Worm (Caenorhabditis elegans) whole organism, L1 larva: ENCODE data around the gene srxa-6.

Source experiments
- C16A3.4 ChIP-seq: fragments of 150-350 bp; optimal IDR thresholded peaks from 2 replicates; lab custom pipeline; 2014; ENCODE audit warnings: missing biosample characterization, missing genetic modification characterization
- F16B12.6 ChIP-seq: fragments of 150-350 bp; optimal IDR thresholded peaks from 2 replicates; lab custom pipeline; 2014; ENCODE audit warnings: missing biosample characterization, missing genetic modification characterization
- alr-1 ChIP-seq: fragments of 200-800 bp; sonication (Bioruptor generic); optimal IDR thresholded peaks from 2 replicates; lab custom pipeline; 2018; ENCODE audit warnings: borderline replicate concordance, mild to moderate bottlenecking, missing genetic modification characterization, missing compliant biosample characterization
- ceh-63 ChIP-seq: fragments of 200-800 bp; sonication (Bioruptor generic); optimal IDR thresholded peaks from 2 replicates; lab custom pipeline; 2018; ENCODE audit warnings: mild to moderate bottlenecking, missing genetic modification characterization, missing compliant biosample characterization
- ceh-90 ChIP-seq: sonication (generic microtip); optimal IDR thresholded peaks from 2 replicates; lab custom pipeline; 2016; ENCODE audit warnings: missing genetic modification characterization, missing compliant biosample characterization
- ces-1 ChIP-seq: fragments of 150-350 bp; optimal IDR thresholded peaks from 2 replicates; lab custom pipeline; 2014; ENCODE audit warnings: missing biosample characterization, missing genetic modification reagents, missing genetic modification characterization
- dsc-1 ChIP-seq: sonication (generic microtip); optimal IDR thresholded peaks from 2 replicates; lab custom pipeline; 2016; ENCODE audit warnings: mild to moderate bottlenecking, missing genetic modification characterization, missing compliant biosample characterization
- efl-1 ChIP-seq, 4 experiments: fragments of 150-350 bp; optimal IDR thresholded peaks in 3 of 4; peaks in 1 of 4; 1 replicate in 1 of 4; 2 replicates in 3 of 4; lab custom pipeline; 2014; ENCODE audit warnings: missing biosample characterization in 2 of 4, missing genetic modification characterization in 2 of 4, missing genetic modification reagents in 2 of 4
- egl-13 ChIP-seq: sonication (generic microtip); optimal IDR thresholded peaks from 2 replicates; lab custom pipeline; 2016; ENCODE audit warnings: missing genotype, missing genetic modification reagents, missing genetic modification characterization, missing compliant biosample characterization
- egl-27 ChIP-seq, 2 experiments: fragments of 150-350 bp in 1 of 2; sonication (generic microtip); optimal IDR thresholded peaks; 3 replicates each; lab custom pipeline; 2017 to 2018; ENCODE audit warnings: missing biosample characterization in 2 of 2, missing genetic modification characterization in 2 of 2, missing genetic modification reagents in 2 of 2
- elt-2 ChIP-seq: sonication (generic microtip); optimal IDR thresholded peaks from 2 replicates; lab custom pipeline; 2016; ENCODE audit warnings: missing genetic modification characterization, mild to moderate bottlenecking, inconsistent platforms, missing compliant biosample characterization, missing genetic modification reagents
- fkh-10 ChIP-seq: sonication (generic microtip); optimal IDR thresholded peaks from 2 replicates; lab custom pipeline; 2017; ENCODE audit warnings: missing biosample characterization, missing genetic modification reagents, missing genetic modification characterization
- fkh-8 ChIP-seq: sonication (generic microtip); optimal IDR thresholded peaks from 2 replicates; lab custom pipeline; 2016; ENCODE audit warnings: mild to moderate bottlenecking, missing genetic modification characterization, missing compliant biosample characterization
- grh-1 ChIP-seq: fragments of 200-800 bp; sonication (Bioruptor generic); IDR thresholded peaks from 2 replicates; pipeline ENCODE4 v1.3.6; 2022; ENCODE audit warnings: missing genetic modification reagents, missing genetic modification characterization, missing compliant biosample characterization
- hlh-4 ChIP-seq: sonication (generic microtip); optimal IDR thresholded peaks from 2 replicates; lab custom pipeline; 2016; ENCODE audit warnings: mild to moderate bottlenecking, missing genetic modification characterization, missing compliant biosample characterization
- lin-14 ChIP-seq: fragments of 200-800 bp; sonication (Bioruptor generic); optimal IDR thresholded peaks from 2 replicates; lab custom pipeline; 2018; ENCODE audit warnings: mild to moderate bottlenecking, missing genetic modification characterization, moderate library complexity, missing compliant biosample characterization
- lin-35 ChIP-seq, 2 experiments: fragments of 150-350 bp; optimal IDR thresholded peaks; 2 replicates each; lab custom pipeline; 2014; ENCODE audit warnings: missing biosample characterization in 2 of 2, missing genetic modification characterization in 2 of 2, missing genetic modification reagents in 2 of 2
- lir-3 ChIP-seq: sonication (generic microtip); optimal IDR thresholded peaks from 2 replicates; lab custom pipeline; 2016; ENCODE audit warnings: mild to moderate bottlenecking, missing genetic modification characterization, moderate library complexity, missing compliant biosample characterization; ENCODE audit not compliant: poor library complexity
- lsy-2 ChIP-seq, 2 experiments: fragments of 150-350 bp; optimal IDR thresholded peaks; 2 replicates each; lab custom pipeline; 2014; ENCODE audit warnings: missing biosample characterization in 2 of 2, missing genetic modification characterization in 2 of 2
- mdl-1 ChIP-seq, 2 experiments: fragments of 150-350 bp; optimal IDR thresholded peaks; 2 replicates each; lab custom pipeline; 2014 to 2017; ENCODE audit warnings: missing biosample characterization in 2 of 2, missing genetic modification characterization in 2 of 2, inconsistent platforms in 1 of 2
- mef-2 ChIP-seq: fragments of 150-350 bp; optimal IDR thresholded peaks from 2 replicates; lab custom pipeline; 2014; ENCODE audit warnings: missing biosample characterization, missing genetic modification characterization
- nhr-11 ChIP-seq: fragments of 150-350 bp; optimal IDR thresholded peaks from 2 replicates; lab custom pipeline; 2014; ENCODE audit warnings: missing biosample characterization, missing genetic modification characterization
- nhr-19 ChIP-seq: fragments of 200-800 bp; sonication (Bioruptor generic); conservative IDR thresholded peaks from 2 replicates; pipeline ENCODE4 v1.3.6; 2022; ENCODE audit warnings: missing genetic modification characterization, missing compliant biosample characterization
- nhr-20 ChIP-seq: sonication (generic microtip); optimal IDR thresholded peaks from 2 replicates; lab custom pipeline; 2016; ENCODE audit warnings: mild to moderate bottlenecking, missing genetic modification characterization, missing compliant biosample characterization
- nhr-47 ChIP-seq: sonication (generic microtip); optimal IDR thresholded peaks from 2 replicates; lab custom pipeline; 2016; ENCODE audit warnings: mild to moderate bottlenecking, missing genetic modification characterization, moderate library complexity, missing compliant biosample characterization
- nhr-71 ChIP-seq: sonication (generic microtip); optimal IDR thresholded peaks from 2 replicates; lab custom pipeline; 2016; ENCODE audit warnings: mild to moderate bottlenecking, missing genetic modification characterization, moderate library complexity, missing compliant biosample characterization
- nhr-77 ChIP-seq: fragments of 150-350 bp; optimal IDR thresholded peaks from 2 replicates; lab custom pipeline; 2014; ENCODE audit warnings: missing biosample characterization, missing genetic modification characterization
- nhr-84 ChIP-seq: sonication (generic microtip); optimal IDR thresholded peaks from 2 replicates; lab custom pipeline; 2017; ENCODE audit warnings: missing biosample characterization, missing genetic modification characterization
- nhr-90 ChIP-seq: sonication (generic microtip); optimal IDR thresholded peaks from 2 replicates; lab custom pipeline; 2016; ENCODE audit warnings: mild to moderate bottlenecking, missing genetic modification characterization, missing compliant biosample characterization; ENCODE audit not compliant: poor library complexity
- pag-3 ChIP-seq: sonication (generic microtip); optimal IDR thresholded peaks from 2 replicates; lab custom pipeline; 2017; ENCODE audit warnings: missing genetic modification characterization, mild to moderate bottlenecking, missing compliant biosample characterization, antibody characterized with exemption, borderline replicate concordance; ENCODE audit not compliant: insufficient read depth
- pax-3 ChIP-seq: fragments of 200-800 bp; sonication (Bioruptor generic); optimal IDR thresholded peaks from 2 replicates; lab custom pipeline; 2018; ENCODE audit warnings: mild to moderate bottlenecking, missing genetic modification characterization, moderate library complexity, missing compliant biosample characterization
- pqm-1 ChIP-seq: sonication (generic microtip); optimal IDR thresholded peaks from 3 replicates; lab custom pipeline; 2017; ENCODE audit warnings: missing biosample characterization, missing genetic modification characterization
- rnt-1 ChIP-seq: sonication (generic microtip); optimal IDR thresholded peaks from 2 replicates; lab custom pipeline; 2016; ENCODE audit warnings: mild to moderate bottlenecking, missing genetic modification characterization, moderate library complexity, missing compliant biosample characterization
- skn-1 ChIP-seq: fragments of 150-350 bp; optimal IDR thresholded peaks from 2 replicates; lab custom pipeline; 2014; ENCODE audit warnings: missing biosample characterization, missing genetic modification characterization
- snu-23 ChIP-seq: sonication (generic microtip); optimal IDR thresholded peaks from 2 replicates; lab custom pipeline; 2016; ENCODE audit warnings: missing genetic modification characterization, missing compliant biosample characterization
- sox-4 ChIP-seq: sonication (generic microtip); optimal IDR thresholded peaks from 2 replicates; lab custom pipeline; 2016; ENCODE audit warnings: missing genetic modification characterization, missing compliant biosample characterization
- tbx-2 ChIP-seq: sonication (generic microtip); optimal IDR thresholded peaks from 2 replicates; lab custom pipeline; 2016; ENCODE audit warnings: missing genetic modification characterization, missing compliant biosample characterization
- tlp-1 ChIP-seq: fragments of 150-350 bp; optimal IDR thresholded peaks from 2 replicates; lab custom pipeline; 2014; ENCODE audit warnings: missing biosample characterization, missing genetic modification characterization
- unc-130 ChIP-seq: fragments of 150-350 bp; optimal IDR thresholded peaks from 2 replicates; lab custom pipeline; 2017; ENCODE audit warnings: missing biosample characterization, missing genetic modification characterization, inconsistent platforms
- unc-30 ChIP-seq: sonication (generic microtip); optimal IDR thresholded peaks from 2 replicates; lab custom pipeline; 2017; ENCODE audit warnings: missing biosample characterization, missing genetic modification characterization
- unc-62 ChIP-seq: fragments of 150-350 bp; optimal IDR thresholded peaks from 2 replicates; lab custom pipeline; 2014; ENCODE audit warnings: missing biosample characterization, missing genetic modification reagents, missing genetic modification characterization
- unc-86 ChIP-seq: sonication (generic microtip); optimal IDR thresholded peaks from 2 replicates; lab custom pipeline; 2016; ENCODE audit warnings: missing genetic modification characterization, missing compliant biosample characterization
- vab-15 ChIP-seq: sonication (generic microtip); optimal IDR thresholded peaks from 2 replicates; lab custom pipeline; 2017; ENCODE audit warnings: missing genotype, mild to moderate bottlenecking, missing genetic modification characterization, missing compliant biosample characterization
- xbp-1 ChIP-seq: sonication (generic microtip); optimal IDR thresholded peaks from 2 replicates; lab custom pipeline; 2016; ENCODE audit warnings: missing genetic modification characterization, missing compliant biosample characterization
- zip-4 ChIP-seq: fragments of 200-800 bp; sonication (Bioruptor generic); optimal IDR thresholded peaks from 2 replicates; lab custom pipeline; 2018; ENCODE audit warnings: mild to moderate bottlenecking, missing genetic modification characterization, moderate library complexity, missing compliant biosample characterization
- ztf-4 ChIP-seq: fragments of 150-350 bp; optimal IDR thresholded peaks from 2 replicates; lab custom pipeline; 2014; ENCODE audit warnings: missing biosample characterization, missing genetic modification characterization

srxa-6 gene

ce11 chrV:20703998-20704572 is 30.7 kb upstream of the srxa-6 start, which contains the start of the genes F53F8.5 and F53F8.6 (continued):
- no peak for TF ChIP-seq ceh-63 (GFP tag; lab: Kevin White, UChicago)
- peak; percentile 62 for TF ChIP-seq dsc-1 (tag; lab: Kevin White, UChicago)
- TF ChIP-seq C16A3.4, result peak; percentile 11
- no peak for TF ChIP-seq ces-1 (GFP tag; lab: Kevin White, UChicago)
- TF ChIP-seq xbp-1 (tag; lab: Kevin White, UChicago), result peak; percentile 56
- TF ChIP-seq, all 84 proteins: peak for 35

DNA sequence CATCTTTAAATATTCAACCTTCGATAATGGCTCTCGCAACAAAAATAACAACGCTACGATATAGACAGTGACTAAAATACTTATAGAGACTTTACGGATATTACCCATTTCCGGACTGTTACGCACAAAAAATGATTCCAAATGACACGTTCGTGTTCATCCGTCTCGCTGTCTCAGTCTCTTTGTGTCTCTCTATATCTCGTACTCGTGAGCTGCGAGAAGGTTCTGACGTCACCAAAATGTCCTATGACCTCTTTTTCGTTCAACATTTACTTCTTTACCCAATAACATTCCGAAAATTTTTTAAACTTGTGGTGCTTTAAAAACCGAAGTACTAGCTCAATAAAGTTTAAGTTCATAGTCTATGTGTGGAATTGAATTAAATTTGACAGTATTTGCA is 24.6 kb upstream of the srxa-6 start:
- no peak for TF ChIP-seq nhr-20 (tag; lab: Kevin White, UChicago)
- TF ChIP-seq xbp-1 (tag; lab: Kevin White, UChicago), result peak; percentile 6
- TF ChIP-seq pag-3 (tag; lab: Kevin White, UChicago), result no peak
- TF ChIP-seq mef-2 (tag; lab: Kevin White, UChicago), result peak; percentile 0
- TF ChIP-seq tbx-2 (tag; lab: Kevin White, UChicago), result peak; percentile 18
- TF ChIP-seq unc-130 (tag; lab: Kevin White, UChicago), result peak; percentile 10
- peak; percentile 77 for TF ChIP-seq rnt-1 (tag; lab: Kevin White, UChicago)
- peak; percentile 18 to 31 for TF ChIP-seq efl-1 (optimal IDR thresholded peaks at IDR 0.05; lab: Kevin White, UChicago)
- no peak for TF ChIP-seq efl-1 (GFP tag; optimal IDR thresholded peaks at IDR 0.05 in 1 of 2; lab: Kevin White, UChicago)
- TF ChIP-seq fkh-8, result peak; percentile 47
- no peak for TF ChIP-seq unc-30 (tag; lab: Kevin White, UChicago)
- peak; percentile 43 for TF ChIP-seq lir-3
- TF ChIP-seq fkh-10 (GFP tag; lab: Kevin White, UChicago), result peak; percentile 12
- TF ChIP-seq lin-35 (GFP tag; optimal IDR thresholded peaks at IDR 0.05; lab: Kevin White, UChicago), result peak in 1 of 2 experiments; percentile 45
- peak; percentile 66 for TF ChIP-seq nhr-71 (tag; lab: Kevin White, UChicago)
- TF ChIP-seq snu-23 (GFP tag; lab: Kevin White, UChicago), result peak; percentile 39
- TF ChIP-seq nhr-47, result peak; percentile 26
- TF ChIP-seq nhr-11 (tag; lab: Kevin White, UChicago), result no peak
- peak; percentile 50 to 51 for TF ChIP-seq lsy-2 (tag; optimal IDR thresholded peaks at IDR 0.05; lab: Kevin White, UChicago)
- TF ChIP-seq skn-1 (tag; lab: Kevin White, UChicago), result no peak
- peak; percentile 69 for TF ChIP-seq ztf-4 (tag; lab: Kevin White, UChicago)
- TF ChIP-seq mdl-1 (tag; optimal IDR thresholded peaks at IDR 0.05; lab: Kevin White, UChicago), result peak in 1 of 2 experiments; percentile 47
- no peak for TF ChIP-seq pax-3
- TF ChIP-seq lin-14 (GFP tag; lab: Kevin White, UChicago), result peak; percentile 81
- TF ChIP-seq unc-86, result peak; percentile 29

ce11 chrV:20710642-20711041 is 24.1 kb upstream of the srxa-6 start:
- TF ChIP-seq pax-3, result no peak
- no peak for TF ChIP-seq unc-30 (tag; lab: Kevin White, UChicago)
- peak; percentile 3 for TF ChIP-seq nhr-47
- no peak for TF ChIP-seq hlh-4
- no peak for TF ChIP-seq ceh-90
- no peak for TF ChIP-seq zip-4 (GFP tag; lab: Kevin White, UChicago)
- no peak for TF ChIP-seq nhr-90 (tag; lab: Kevin White, UChicago)
- no peak for TF ChIP-seq unc-130 (tag; lab: Kevin White, UChicago)
- no peak for TF ChIP-seq tlp-1 (tag; lab: Kevin White, UChicago)
- no peak for TF ChIP-seq F16B12.6 (tag; lab: Kevin White, UChicago)
- no peak for TF ChIP-seq nhr-11 (tag; lab: Kevin White, UChicago)
- TF ChIP-seq egl-27 (tag; optimal IDR thresholded peaks at IDR 0.05; lab: Kevin White, UChicago), result no peak
- TF ChIP-seq grh-1 (GFP tag; lab: Robert Waterston, UW), result no peak
- TF ChIP-seq elt-2, result no peak
- TF ChIP-seq egl-13, result no peak
- TF ChIP-seq sox-4 (tag; lab: Kevin White, UChicago), result no peak
- no peak for TF ChIP-seq alr-1
- TF ChIP-seq nhr-19 (GFP tag; lab: Robert Waterston, UW), result no peak
- TF ChIP-seq lir-3, result no peak
- no peak for TF ChIP-seq unc-62 (GFP tag; lab: Kevin White, UChicago)
- no peak for TF ChIP-seq xbp-1 (tag; lab: Kevin White, UChicago)
- TF ChIP-seq dsc-1 (tag; lab: Kevin White, UChicago), result no peak
- TF ChIP-seq nhr-77 (tag; lab: Kevin White, UChicago), result no peak
- no peak for TF ChIP-seq tbx-2 (tag; lab: Kevin White, UChicago)
- TF ChIP-seq pqm-1 (tag; lab: Kevin White, UChicago), result no peak
- peak; percentile 28 for TF ChIP-seq rnt-1 (tag; lab: Kevin White, UChicago)
- no peak for TF ChIP-seq nhr-84 (tag; lab: Kevin White, UChicago)
- TF ChIP-seq unc-86, result no peak
- no peak for TF ChIP-seq ztf-4 (tag; lab: Kevin White, UChicago)
- no peak for TF ChIP-seq vab-15 (tag; lab: Kevin White, UChicago)
